Worm (Caenorhabditis elegans) whole organism, L1 larva: Measurements from ENCODE around the gene C02G6.3.

ENCODE experiments used
- ces-1 ChIP-seq: fragments of 150-350 bp; optimal IDR thresholded peaks from 2 replicates; lab custom pipeline; 2014; ENCODE audit warnings: missing biosample characterization, missing genetic modification reagents, missing genetic modification characterization
- elt-3 ChIP-seq, 6 experiments: fragments of 150-350 bp in 1 of 6; sonication (generic microtip); optimal IDR thresholded peaks; 2 replicates each; lab custom pipeline; 2017 to 2018; ENCODE audit warnings: missing biosample characterization in 6 of 6, missing genetic modification characterization in 6 of 6, inconsistent platforms in 1 of 6
- fkh-8 ChIP-seq: sonication (generic microtip); optimal IDR thresholded peaks from 2 replicates; lab custom pipeline; 2016; ENCODE audit warnings: mild to moderate bottlenecking, missing genetic modification characterization, missing compliant biosample characterization
- unc-62 ChIP-seq: fragments of 150-350 bp; optimal IDR thresholded peaks from 2 replicates; lab custom pipeline; 2014; ENCODE audit warnings: missing biosample characterization, missing genetic modification reagents, missing genetic modification characterization

ce11 chrV:5927347-5927746 lies 47.2 kb downstream of the C02G6.3 start, which contains the start of gene srsx-17:
- no peak for TF ChIP-seq elt-3 (tag; optimal IDR thresholded peaks at IDR 0.05; lab: Kevin White, UChicago)
- TF ChIP-seq unc-62 (GFP tag; lab: Kevin White, UChicago): no peak
- no peak for TF ChIP-seq fkh-8
- TF ChIP-seq ces-1 (GFP tag; lab: Kevin White, UChicago): no peak
